Worm (Caenorhabditis elegans) whole organism, midembryonic: ENCODE data around the gene F20D12.7.

Experiments used
- cog-1 ChIP-seq: sonication (generic microtip); optimal IDR thresholded peaks from 2 replicates; lab custom pipeline; 2016; ENCODE audit warnings: missing genetic modification characterization, missing compliant biosample characterization
- flt-1 ChIP-seq: fragments of 200-800 bp; sonication (Bioruptor generic); IDR thresholded peaks from 2 replicates; pipeline ENCODE4 v1.3.6; 2022; ENCODE audit warnings: missing genetic modification characterization, missing compliant biosample characterization
- klf-2 ChIP-seq: fragments of 200-800 bp; sonication (Bioruptor generic); conservative IDR thresholded peaks from 2 replicates; pipeline ENCODE4 v1.3.6; 2022; ENCODE audit warnings: missing genetic modification reagents, missing genetic modification characterization, missing compliant biosample characterization
- med-1 ChIP-seq: sonication (generic microtip); optimal IDR thresholded peaks from 2 replicates; lab custom pipeline; 2017; ENCODE audit warnings: missing genetic modification characterization, mild to moderate bottlenecking, missing compliant biosample characterization, antibody characterized with exemption, missing genetic modification reagents; ENCODE audit not compliant: insufficient read depth

DNA sequence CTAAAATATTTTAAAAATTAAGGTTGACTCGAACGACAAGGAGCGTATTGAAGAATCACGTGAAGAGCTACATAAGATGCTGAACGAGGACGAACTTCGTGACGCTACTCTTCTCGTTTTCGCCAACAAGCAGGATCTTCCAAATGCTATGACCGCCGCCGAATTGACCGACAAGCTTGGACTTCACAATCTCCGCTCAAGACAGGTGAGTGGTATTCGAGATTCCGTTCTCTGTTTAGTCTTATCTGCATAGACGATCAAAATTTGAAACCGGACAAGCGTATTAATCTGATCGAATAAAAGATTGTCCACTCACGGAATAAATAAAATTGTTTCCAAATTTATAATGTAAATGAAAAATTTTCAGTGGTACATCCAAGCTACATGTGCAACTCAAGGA is 44.3 kb upstream of the F20D12.7 start:
- TF ChIP-seq klf-2 (GFP tag; lab: Robert Waterston, UW) (no peak), med-1 (GFP tag; lab: Kevin White, UChicago) (no peak), cog-1 (tag; lab: Kevin White, UChicago) (no peak), flt-1 (GFP tag; lab: Robert Waterston, UW) (no peak)
